Worm (Caenorhabditis elegans) whole organism, L4 larva: ENCODE measurements around the gene R10E4.9.

Source experiments
- D1046.2 ChIP-seq: fragments of 200-800 bp; sonication (Bioruptor generic); IDR thresholded peaks from 2 replicates; pipeline ENCODE4 v1.3.6; 2022; ENCODE audit warnings: missing genetic modification characterization, missing compliant biosample characterization
- F44E2.7 ChIP-seq: fragments of 200-800 bp; sonication (Bioruptor generic); IDR thresholded peaks from 2 replicates; pipeline ENCODE4 v2.1.2; 2022; ENCODE audit warnings: missing genetic modification characterization, missing compliant biosample characterization
- T26A8.4 ChIP-seq: fragments of 200-800 bp; sonication (Bioruptor generic); IDR thresholded peaks from 2 replicates; pipeline ENCODE4 v1.3.6; 2022; ENCODE audit warnings: missing genetic modification characterization, missing compliant biosample characterization
- Y48G9A.11 ChIP-seq: fragments of 200-800 bp; sonication (Bioruptor generic); IDR thresholded peaks from 2 replicates; pipeline ENCODE4 v1.3.6; 2022; ENCODE audit warnings: missing genetic modification reagents, missing genetic modification characterization, missing compliant biosample characterization
- Y75B8A.6 ChIP-seq: fragments of 200-800 bp; sonication (Bioruptor generic); IDR thresholded peaks from 2 replicates; pipeline ENCODE4 v1.3.6; 2022; ENCODE audit warnings: missing genetic modification reagents, missing genetic modification characterization, missing compliant biosample characterization
- aly-2 ChIP-seq: sonication (generic microtip); optimal IDR thresholded peaks from 2 replicates; lab custom pipeline; 2018; ENCODE audit warnings: missing biosample characterization, missing genetic modification characterization
- ama-1 ChIP-seq: fragments of 150-350 bp; optimal IDR thresholded peaks from 2 replicates; lab custom pipeline; 2014; ENCODE audit warnings: inconsistent platforms, mixed read lengths
- ceh-20 ChIP-seq: fragments of 200-800 bp; sonication (Bioruptor generic); IDR thresholded peaks from 2 replicates; pipeline ENCODE4 v1.3.6; 2022; ENCODE audit warnings: missing genetic modification reagents, missing genetic modification characterization, missing compliant biosample characterization
- ceh-28 ChIP-seq: fragments of 150-350 bp; optimal IDR thresholded peaks from 2 replicates; lab custom pipeline; 2014; ENCODE audit warnings: missing biosample characterization, missing genetic modification reagents, missing genetic modification characterization
- ceh-44 ChIP-seq: fragments of 200-800 bp; sonication (Bioruptor generic); IDR thresholded peaks from 2 replicates; pipeline ENCODE4 v1.3.6; 2022; ENCODE audit warnings: missing genetic modification reagents, missing genetic modification characterization, missing compliant biosample characterization
- ceh-62 ChIP-seq: sonication (generic microtip); optimal IDR thresholded peaks from 2 replicates; lab custom pipeline; 2017; ENCODE audit warnings: missing biosample characterization, missing genetic modification characterization
- daf-12 ChIP-seq: fragments of 150-350 bp; optimal IDR thresholded peaks from 2 replicates; lab custom pipeline; 2014; ENCODE audit warnings: missing biosample characterization, missing genetic modification reagents, missing genetic modification characterization
- daf-16 ChIP-seq, 3 experiments: sonication (generic microtip); optimal IDR thresholded peaks; 2 replicates each; lab custom pipeline; 2016 to 2017; ENCODE audit warnings: missing genetic modification characterization in 3 of 3, missing genetic modification reagents in 3 of 3, mild to moderate bottlenecking in 2 of 3, missing compliant biosample characterization in 2 of 3, missing biosample characterization in 1 of 3, moderate library complexity in 1 of 3
- dmd-6 ChIP-seq: fragments of 200-800 bp; sonication (Bioruptor generic); IDR thresholded peaks from 2 replicates; pipeline ENCODE4 v1.3.6; 2022; ENCODE audit warnings: missing genetic modification reagents, missing genetic modification characterization, missing compliant biosample characterization
- dpl-1 ChIP-seq: fragments of 150-350 bp; optimal IDR thresholded peaks from 2 replicates; lab custom pipeline; 2014; ENCODE audit warnings: missing biosample characterization, missing genetic modification reagents, missing genetic modification characterization
- fkh-10 ChIP-seq: fragments of 150-350 bp; optimal IDR thresholded peaks from 2 replicates; lab custom pipeline; 2014; ENCODE audit warnings: missing biosample characterization, missing genetic modification reagents, missing genetic modification characterization
- hlh-11 ChIP-seq: fragments of 200-800 bp; sonication (Bioruptor generic); optimal IDR thresholded peaks from 2 replicates; lab custom pipeline; 2018; ENCODE audit warnings: mild to moderate bottlenecking, missing genetic modification characterization, missing compliant biosample characterization
- jun-1 ChIP-seq: fragments of 150-350 bp; optimal IDR thresholded peaks from 2 replicates; lab custom pipeline; 2014; ENCODE audit warnings: missing biosample characterization, missing genetic modification reagents, missing genetic modification characterization
- lin-29 ChIP-seq: fragments of 200-800 bp; sonication (Bioruptor generic); IDR thresholded peaks from 2 replicates; pipeline ENCODE4 v1.3.6; 2022; ENCODE audit warnings: missing genetic modification reagents, missing genetic modification characterization, missing compliant biosample characterization
- lir-3 ChIP-seq: sonication (generic microtip); optimal IDR thresholded peaks from 2 replicates; lab custom pipeline; 2016; ENCODE audit warnings: mild to moderate bottlenecking, missing genetic modification characterization, missing compliant biosample characterization
- madf-5 ChIP-seq, 2 experiments: fragments of 200-800 bp; sonication (Bioruptor generic); IDR thresholded peaks; 2 replicates each; pipeline ENCODE4 v1.3.6; 2022; ENCODE audit warnings: missing compliant biosample characterization in 2 of 2, missing genetic modification characterization in 2 of 2
- madf-9 ChIP-seq: fragments of 200-800 bp; sonication (Bioruptor generic); conservative IDR thresholded peaks from 2 replicates; pipeline ENCODE4 v1.3.6; 2022; ENCODE audit warnings: missing genetic modification reagents, missing genetic modification characterization, missing compliant biosample characterization
- mdl-1 ChIP-seq, 2 experiments: fragments of 150-350 bp in 1 of 2; sonication (generic microtip) in 1 of 2; optimal IDR thresholded peaks; 2 replicates each; lab custom pipeline; 2014 to 2017; ENCODE audit warnings: missing biosample characterization in 2 of 2, missing genetic modification characterization in 2 of 2
- mes-2 ChIP-seq: sonication (generic microtip); optimal IDR thresholded peaks from 2 replicates; lab custom pipeline; 2016; ENCODE audit warnings: missing genotype, mild to moderate bottlenecking, missing genetic modification characterization, missing compliant biosample characterization; ENCODE audit not compliant: poor library complexity, severe bottlenecking
- mxl-2 ChIP-seq: fragments of 200-800 bp; sonication (Bioruptor generic); conservative IDR thresholded peaks from 2 replicates; pipeline ENCODE4 v1.3.6; 2022; ENCODE audit warnings: missing genetic modification reagents, missing genetic modification characterization, missing compliant biosample characterization
- nhr-11 ChIP-seq: fragments of 150-350 bp; optimal IDR thresholded peaks from 2 replicates; lab custom pipeline; 2014; ENCODE audit warnings: missing biosample characterization, missing genetic modification characterization
- nhr-111 ChIP-seq: fragments of 200-800 bp; sonication (Bioruptor generic); optimal IDR thresholded peaks from 2 replicates; lab custom pipeline; 2018; ENCODE audit warnings: mild to moderate bottlenecking, missing genetic modification characterization, missing compliant biosample characterization
- nhr-237 ChIP-seq: sonication (generic microtip); optimal IDR thresholded peaks from 2 replicates; lab custom pipeline; 2017; ENCODE audit warnings: missing biosample characterization, missing genetic modification characterization
- nhr-25 ChIP-seq: sonication (generic microtip); optimal IDR thresholded peaks from 2 replicates; lab custom pipeline; 2017; ENCODE audit warnings: missing genetic modification characterization, mild to moderate bottlenecking, missing compliant biosample characterization, antibody characterized with exemption, moderate library complexity, borderline replicate concordance; ENCODE audit not compliant: insufficient read depth
- nhr-28 ChIP-seq: fragments of 150-350 bp; optimal IDR thresholded peaks from 2 replicates; lab custom pipeline; 2014; ENCODE audit warnings: missing biosample characterization, missing genetic modification characterization
- php-3 ChIP-seq: fragments of 200-800 bp; sonication (Bioruptor generic); IDR thresholded peaks from 2 replicates; pipeline ENCODE4 v1.3.6; 2022; ENCODE audit warnings: missing genetic modification reagents, missing genetic modification characterization, missing compliant biosample characterization
- pqm-1 ChIP-seq: sonication (generic microtip); optimal IDR thresholded peaks from 2 replicates; lab custom pipeline; 2017; ENCODE audit warnings: missing biosample characterization, missing genetic modification characterization
- sdz-12 ChIP-seq: fragments of 200-800 bp; sonication (Bioruptor generic); optimal IDR thresholded peaks from 2 replicates; lab custom pipeline; 2018; ENCODE audit warnings: mild to moderate bottlenecking, missing genetic modification characterization, missing compliant biosample characterization
- set-16 ChIP-seq: fragments of 200-800 bp; sonication (Bioruptor generic); IDR thresholded peaks from 2 replicates; pipeline ENCODE4 v1.3.6; 2022; ENCODE audit warnings: missing genetic modification reagents, missing genetic modification characterization, missing compliant biosample characterization
- skn-1 ChIP-seq: fragments of 150-350 bp; optimal IDR thresholded peaks from 2 replicates; lab custom pipeline; 2014; ENCODE audit warnings: missing biosample characterization, missing genetic modification characterization
- snpc-4 ChIP-seq: fragments of 150-350 bp; optimal IDR thresholded peaks from 2 replicates; lab custom pipeline; 2014; ENCODE audit warnings: missing biosample characterization, missing genetic modification characterization
- tag-97 ChIP-seq: fragments of 200-800 bp; sonication (Bioruptor generic); IDR thresholded peaks from 2 replicates; pipeline ENCODE4 v1.3.6; 2022; ENCODE audit warnings: missing genetic modification characterization, missing compliant biosample characterization
- unc-130 ChIP-seq: sonication (generic microtip); optimal IDR thresholded peaks from 2 replicates; lab custom pipeline; 2016; ENCODE audit warnings: missing genetic modification reagents, missing genetic modification characterization, missing compliant biosample characterization
- zag-1 ChIP-seq: fragments of 150-350 bp; optimal IDR thresholded peaks from 2 replicates; lab custom pipeline; 2014; ENCODE audit warnings: missing biosample characterization, missing genetic modification characterization
- zip-11 ChIP-seq: fragments of 200-800 bp; sonication (Bioruptor generic); IDR thresholded peaks from 2 replicates; pipeline ENCODE4 v1.3.6; 2022; ENCODE audit warnings: missing genetic modification characterization, missing compliant biosample characterization
- zip-2 ChIP-seq: fragments of 150-350 bp; optimal IDR thresholded peaks from 2 replicates; lab custom pipeline; 2014; ENCODE audit warnings: missing biosample characterization, missing genetic modification characterization
- ztf-7 ChIP-seq: fragments of 150-350 bp; optimal IDR thresholded peaks from 2 replicates; lab custom pipeline; 2014; ENCODE audit warnings: missing biosample characterization, missing genetic modification characterization

Gene R10E4.9

DNA sequence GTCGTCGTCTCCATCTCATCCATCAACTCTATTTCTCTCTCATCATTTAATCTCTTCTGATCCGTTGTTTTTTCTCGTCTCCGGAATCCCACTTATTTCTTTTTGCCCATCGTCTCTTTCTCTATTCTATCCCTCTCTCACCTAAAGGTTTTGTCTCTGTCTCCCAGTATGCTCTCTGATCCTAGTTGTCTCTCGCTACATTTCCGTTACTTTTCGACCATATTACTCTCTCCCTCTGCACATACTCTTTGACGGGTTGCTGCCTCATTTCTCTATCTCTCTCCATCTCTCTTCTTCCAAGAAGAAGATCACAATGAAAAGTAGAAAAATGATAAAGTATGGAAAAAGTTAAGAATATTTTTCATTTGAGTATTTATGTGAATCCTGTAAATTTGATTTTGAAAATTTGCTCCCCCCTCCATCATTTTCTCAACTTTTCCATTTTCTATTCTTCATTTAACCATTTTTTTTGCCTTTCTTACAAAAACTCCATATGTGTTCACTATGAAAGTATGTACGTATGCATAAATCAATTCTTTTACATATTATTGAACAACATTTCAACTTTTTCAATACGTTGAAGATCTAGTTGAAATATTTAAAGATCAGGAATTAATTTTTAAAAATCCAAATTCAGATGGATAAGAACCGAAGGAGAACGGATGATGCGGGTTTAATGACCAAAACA, 15.0 kb upstream of the R10E4.9 start, which contains the start of gene tag-131 (continued):
- TF ChIP-seq Y75B8A.6 (GFP tag; lab: Robert Waterston, UW) (no peak), nhr-25 (no peak), mes-2 (tag; lab: Kevin White, UChicago) (no peak), D1046.2 (GFP tag; lab: Robert Waterston, UW) (no peak), ceh-20 (0 out of 2 replicates have a peak, but pooled peaks have one; percentile 25), zip-11 (GFP tag; lab: Robert Waterston, UW) (no peak), daf-16 (GFP tag; optimal IDR thresholded peaks at IDR 0.05; lab: Kevin White, UChicago) (peak in 1 of 2 experiments; percentile 5), daf-16 (tag; optimal IDR thresholded peaks at IDR 0.05; lab: Kevin White, UChicago) (no peak), T26A8.4 (GFP tag; lab: Robert Waterston, UW) (0 out of 2 replicates have a peak, but pooled peaks have one; percentile 40), madf-5 (GFP tag; IDR thresholded peaks at IDR 0.05; lab: Robert Waterston, UW) (no peak), nhr-11 (tag; lab: Kevin White, UChicago) (peak; percentile 29), hlh-11 (peak; percentile 27), unc-130 (GFP tag; lab: Kevin White, UChicago) (no peak), madf-9 (GFP tag; lab: Robert Waterston, UW) (no peak), ztf-7 (no peak), fkh-10 (no peak), mxl-2 (no peak), ceh-62 (tag; lab: Kevin White, UChicago) (no peak), mdl-1 (tag; optimal IDR thresholded peaks at IDR 0.05; lab: Kevin White, UChicago) (no peak), nhr-111 (no peak), ceh-44 (no peak), pqm-1 (no peak), dmd-6 (GFP tag; lab: Robert Waterston, UW) (no peak), skn-1 (tag; lab: Kevin White, UChicago) (no peak), dpl-1 (GFP tag; lab: Kevin White, UChicago) (peak; percentile 14), jun-1 (tag; lab: Kevin White, UChicago) (no peak), nhr-237 (no peak), daf-12 (no peak), ama-1 (lab: Kevin White, UChicago) (no peak), sdz-12 (GFP tag; lab: Kevin White, UChicago) (no peak), lir-3 (tag; lab: Kevin White, UChicago) (no peak), tag-97 (GFP tag; lab: Robert Waterston, UW) (no peak), zip-2 (tag; lab: Kevin White, UChicago) (no peak), php-3 (GFP tag; lab: Robert Waterston, UW) (no peak), lin-29 (GFP tag; lab: Robert Waterston, UW) (no peak), Y48G9A.11 (GFP tag; lab: Robert Waterston, UW) (no peak), nhr-28 (tag; lab: Kevin White, UChicago) (peak; percentile 12), set-16 (GFP tag; lab: Robert Waterston, UW) (no peak), F44E2.7 (GFP tag; lab: Robert Waterston, UW) (no peak), aly-2 (tag; lab: Kevin White, UChicago) (no peak), zag-1 (tag; lab: Kevin White, UChicago) (no peak), ceh-28 (tag; lab: Kevin White, UChicago) (no peak), snpc-4 (no peak)
